Fruit fly (Drosophila melanogaster): ENCODE results near the gene CG17572.

The CG17572 gene

dm6 chr2L:19074099-19074828, at the start of gene CG17572:
TSS of gene CG17572 (minus strand) at chr2L:19074149.
- no peak for TF ChIP-seq psq (optimal IDR thresholded peaks at IDR 0.05)
- no peak for TF ChIP-seq Dll (optimal IDR thresholded peaks at IDR 0.05)
- TF ChIP-seq usp (GFP tag; optimal IDR thresholded peaks at IDR 0.05): no peak
- TF ChIP-seq pan (optimal IDR thresholded peaks at IDR 0.05): no peak
- no peak for TF ChIP-seq EcR (GFP tag; optimal IDR thresholded peaks at IDR 0.05)
- no peak for TF ChIP-seq CG8478 (optimal IDR thresholded peaks at IDR 0.05)

- TF ChIP-seq pan (optimal IDR thresholded peaks at IDR 0.05) (no peak), CG8478 (optimal IDR thresholded peaks at IDR 0.05) (no peak), usp (GFP tag; optimal IDR thresholded peaks at IDR 0.05) (no peak), psq (optimal IDR thresholded peaks at IDR 0.05) (no peak), EcR (GFP tag; optimal IDR thresholded peaks at IDR 0.05) (no peak), Dll (optimal IDR thresholded peaks at IDR 0.05) (no peak)
Observed at dm6 chr2L:19123472-19124070, 49.6 kb upstream of the CG17572 start, which contains the start of gene Phb1. TSS of gene Phb1 (minus strand) at chr2L:19123869.

dm6 chr2L:19120984-19121383, 47.0 kb upstream of the CG17572 start:
- TF ChIP-seq EcR (GFP tag; optimal IDR thresholded peaks at IDR 0.05) (no peak), usp (GFP tag; optimal IDR thresholded peaks at IDR 0.05) (no peak), pan (optimal IDR thresholded peaks at IDR 0.05) (no peak), psq (optimal IDR thresholded peaks at IDR 0.05) (no peak), Dll (optimal IDR thresholded peaks at IDR 0.05) (no peak), CG8478 (optimal IDR thresholded peaks at IDR 0.05) (no peak)

dm6 chr2L:19120196-19120950, 46.4 kb upstream of the CG17572 start, which contains the start of gene Ddc:
TSS of gene Ddc (minus strand) at chr2L:19120306.
- TF ChIP-seq EcR (GFP tag; optimal IDR thresholded peaks at IDR 0.05): no peak
- no peak for TF ChIP-seq pan (optimal IDR thresholded peaks at IDR 0.05)
- no peak for TF ChIP-seq usp (GFP tag; optimal IDR thresholded peaks at IDR 0.05)
- TF ChIP-seq Dll (optimal IDR thresholded peaks at IDR 0.05): no peak
- TF ChIP-seq CG8478 (optimal IDR thresholded peaks at IDR 0.05): no peak
- no peak for TF ChIP-seq psq (optimal IDR thresholded peaks at IDR 0.05)

- no peak for TF ChIP-seq pan (optimal IDR thresholded peaks at IDR 0.05)
- no peak for TF ChIP-seq psq (optimal IDR thresholded peaks at IDR 0.05)
- TF ChIP-seq usp (GFP tag; optimal IDR thresholded peaks at IDR 0.05): no peak
Observed at dm6 chr2L:19114183-19114776, 40.3 kb upstream of the CG17572 start, which contains the start of gene CG10561. TSS of gene CG10561 (plus strand) at chr2L:19114401.

dm6 chr2L:19112200-19112599, 38.3 kb upstream of the CG17572 start:
- TF ChIP-seq usp (GFP tag; optimal IDR thresholded peaks at IDR 0.05) (no peak), Dll (optimal IDR thresholded peaks at IDR 0.05) (no peak), EcR (GFP tag; optimal IDR thresholded peaks at IDR 0.05) (no peak), psq (optimal IDR thresholded peaks at IDR 0.05) (no peak), pan (optimal IDR thresholded peaks at IDR 0.05) (no peak), CG8478 (optimal IDR thresholded peaks at IDR 0.05) (no peak)

dm6 chr2L:19111729-19112128, 37.8 kb upstream of the CG17572 start:
- TF ChIP-seq psq (optimal IDR thresholded peaks at IDR 0.05) (no peak), usp (GFP tag; optimal IDR thresholded peaks at IDR 0.05) (no peak)

dm6 chr2L:19111137-19111536, 37.2 kb upstream of the CG17572 start:
- TF ChIP-seq usp (GFP tag; optimal IDR thresholded peaks at IDR 0.05) (no peak), EcR (GFP tag; optimal IDR thresholded peaks at IDR 0.05) (no peak)

dm6 chr2L:19109625-19110204, 35.8 kb upstream of the CG17572 start, which contains the start of gene amd:
TSS of gene amd (plus strand) at chr2L:19110154.
- TF ChIP-seq CG8478 (optimal IDR thresholded peaks at IDR 0.05) (no peak), EcR (GFP tag; optimal IDR thresholded peaks at IDR 0.05) (no peak)

dm6 chr2L:19108377-19108876, 34.5 kb upstream of the CG17572 start, which contains the start of gene Lim3:
TSS of gene Lim3 (minus strand) at chr2L:19108427.
- TF ChIP-seq usp (GFP tag; optimal IDR thresholded peaks at IDR 0.05) (no peak), EcR (GFP tag; optimal IDR thresholded peaks at IDR 0.05) (no peak), Dll (optimal IDR thresholded peaks at IDR 0.05) (no peak), psq (optimal IDR thresholded peaks at IDR 0.05) (no peak), pan (optimal IDR thresholded peaks at IDR 0.05) (no peak), CG8478 (optimal IDR thresholded peaks at IDR 0.05) (no peak)

dm6 chr2L:19106235-19106634, 32.3 kb upstream of the CG17572 start:
- TF ChIP-seq EcR (GFP tag; optimal IDR thresholded peaks at IDR 0.05) (no peak), psq (optimal IDR thresholded peaks at IDR 0.05) (no peak), CG8478 (optimal IDR thresholded peaks at IDR 0.05) (no peak), Dll (optimal IDR thresholded peaks at IDR 0.05) (no peak), usp (GFP tag; optimal IDR thresholded peaks at IDR 0.05) (no peak)
